Worm (Caenorhabditis elegans) whole organism, late embryonic: Measurements from ENCODE around the gene C18E9.8.

Experiments
- ama-1 ChIP-seq: fragments of 150-350 bp; optimal IDR thresholded peaks from 2 replicates; lab custom pipeline; 2014
- elt-2 ChIP-seq: sonication (generic microtip); optimal IDR thresholded peaks from 2 replicates; lab custom pipeline; 2016; ENCODE audit warnings: missing genetic modification reagents, missing genetic modification characterization, missing compliant biosample characterization
- hlh-13 ChIP-seq: fragments of 200-800 bp; sonication (Bioruptor generic); optimal IDR thresholded peaks from 2 replicates; lab custom pipeline; 2018; ENCODE audit warnings: mild to moderate bottlenecking, missing genetic modification characterization, missing compliant biosample characterization
- nfya-1 ChIP-seq: sonication (generic microtip); optimal IDR thresholded peaks from 2 replicates; lab custom pipeline; 2017; ENCODE audit warnings: missing genetic modification characterization, mild to moderate bottlenecking, missing compliant biosample characterization, antibody characterized with exemption, moderate library complexity
- sox-4 ChIP-seq: sonication (generic microtip); optimal IDR thresholded peaks from 2 replicates; lab custom pipeline; 2017; ENCODE audit warnings: mild to moderate bottlenecking, missing genetic modification characterization, inconsistent platforms, missing compliant biosample characterization
- unc-55 ChIP-seq: sonication (generic microtip); optimal IDR thresholded peaks from 2 replicates; lab custom pipeline; 2017; ENCODE audit warnings: missing biosample characterization, missing genetic modification reagents, missing genetic modification characterization

ce11 chrII:9031891-9032290 is 44.0 kb upstream of the C18E9.8 start:
- TF ChIP-seq hlh-13 (GFP tag; lab: Kevin White, UChicago) (no peak), elt-2 (tag; lab: Kevin White, UChicago) (no peak), unc-55 (GFP tag; lab: Kevin White, UChicago) (no peak), ama-1 (lab: Kevin White, UChicago) (no peak), sox-4 (no peak), nfya-1 (tag; lab: Kevin White, UChicago) (no peak)
